Worm (Caenorhabditis elegans): Measurements from ENCODE around the gene tba-4.
"Not testable (repeated sequence)": the region's sequence is repeated elsewhere in the genome, so short reads cannot be mapped to it uniquely, and the experiment has no call there.

tba-4 gene

DNA sequence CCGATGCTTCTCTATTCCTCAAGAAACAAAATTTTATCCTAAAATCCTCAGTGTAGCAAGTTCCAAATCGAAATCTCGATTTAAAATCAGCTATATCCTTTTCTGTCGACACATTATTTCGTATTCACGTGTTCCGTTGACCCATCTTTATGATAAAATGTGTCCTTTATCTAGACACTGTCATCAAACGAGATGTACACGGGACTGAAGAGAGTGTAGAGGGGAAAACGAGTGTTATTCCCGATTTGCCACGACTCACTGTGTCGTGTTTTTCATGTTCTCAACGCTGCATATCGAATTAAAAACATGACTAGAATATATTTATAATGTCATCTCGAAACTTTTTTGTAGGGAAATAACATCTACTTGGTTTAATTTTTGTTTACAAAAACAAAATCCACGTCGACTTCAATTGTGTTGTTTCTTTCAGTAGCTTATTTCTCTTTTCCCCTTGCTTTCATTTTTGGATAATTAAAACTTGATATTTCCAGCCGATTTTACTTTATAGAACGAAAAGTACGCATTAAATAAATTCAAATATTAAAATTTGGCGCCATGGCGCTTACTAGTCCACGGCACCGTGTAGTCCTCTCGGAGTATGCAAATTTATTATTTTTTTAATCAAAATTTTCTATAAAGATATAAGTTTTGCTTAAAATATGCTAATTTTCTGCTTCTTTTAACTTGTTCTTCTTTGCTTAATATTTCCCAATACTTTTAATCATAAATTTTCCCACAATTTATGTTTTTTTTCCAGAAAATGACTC is 7.5 kb downstream of the tba-4 start, which contains the start of gene metr-1:
metr-1 (plus strand) TSS at position 758 of the 767 bp plus-strand sequence.
- TF ChIP-seq sea-1 (GFP tag; conservative IDR thresholded peaks at IDR 0.05) (no peak), ceh-36 (tag; optimal IDR thresholded peaks at IDR 0.05) (no peak), ama-1 (optimal IDR thresholded peaks at IDR 0.05) (no peak), hnd-1 (tag; optimal IDR thresholded peaks at IDR 0.05) (no peak), tbx-37 (GFP tag; conservative IDR thresholded peaks at IDR 0.05) (no peak), flt-1 (GFP tag; IDR thresholded peaks at IDR 0.05) (no peak), ceh-13 (GFP tag; optimal IDR thresholded peaks at IDR 0.05) (no peak), tbx-11 (GFP tag; IDR thresholded peaks at IDR 0.05) (no peak), ets-7 (tag; optimal IDR thresholded peaks at IDR 0.05) (no peak), tra-4 (tag; optimal IDR thresholded peaks at IDR 0.05) (no peak), scrt-1 (GFP tag; IDR thresholded peaks at IDR 0.05) (no peak), pes-1 (GFP tag; IDR thresholded peaks at IDR 0.05) (no peak), aly-1 (tag; optimal IDR thresholded peaks at IDR 0.05) (no peak)

DNA sequence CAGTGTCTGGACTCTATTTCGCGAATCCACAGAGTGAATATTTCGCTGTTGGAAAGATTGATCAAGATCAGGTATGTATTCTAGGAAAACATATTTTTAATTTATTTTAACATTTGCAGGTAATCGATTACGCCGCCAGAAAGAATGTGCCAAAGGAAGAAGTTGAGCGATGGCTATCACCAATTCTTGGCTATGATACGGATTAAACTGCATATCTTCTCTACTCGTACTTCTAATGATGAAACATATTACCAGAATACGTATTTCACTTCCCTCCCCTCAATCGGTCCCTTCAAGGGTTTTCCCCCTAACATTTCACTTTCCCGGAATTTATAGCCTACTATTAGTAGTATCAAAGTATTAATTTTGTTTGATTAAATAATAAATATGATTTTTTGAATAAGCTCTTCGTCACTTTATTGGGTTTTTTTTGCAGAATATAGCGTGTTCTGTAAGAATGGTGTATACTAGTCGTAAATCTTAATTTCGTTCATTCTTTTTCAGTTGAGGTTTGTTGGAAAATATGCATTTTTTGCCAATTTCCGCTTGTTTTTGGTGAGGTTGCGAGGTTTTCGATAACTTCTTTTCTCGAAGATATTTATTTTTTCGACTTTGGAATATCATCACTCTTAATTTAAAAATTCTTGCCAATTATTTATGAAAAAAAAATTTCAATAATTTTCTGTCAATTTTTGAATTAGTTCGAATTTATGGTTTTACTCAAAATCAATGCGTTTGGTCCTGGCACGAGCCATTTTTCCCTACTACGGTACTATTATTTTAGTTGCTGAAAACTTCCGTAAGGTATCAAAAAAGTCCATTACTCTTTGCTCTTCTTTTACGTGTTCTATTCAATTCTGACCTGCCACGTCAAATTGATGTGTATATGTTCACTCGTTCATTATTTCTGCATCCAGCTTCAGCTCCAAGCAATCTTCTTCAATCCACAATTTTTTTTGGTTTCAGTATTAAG is 12.5 kb downstream of the tba-4 start:
- no peak for TF ChIP-seq scrt-1 (GFP tag; IDR thresholded peaks at IDR 0.05)
- TF ChIP-seq F13C5.2 (tag; optimal IDR thresholded peaks at IDR 0.05): no peak
- TF ChIP-seq hnd-1 (tag; optimal IDR thresholded peaks at IDR 0.05): no peak
- TF ChIP-seq flt-1 (GFP tag; IDR thresholded peaks at IDR 0.05): no peak
- no peak for TF ChIP-seq ama-1 (optimal IDR thresholded peaks at IDR 0.05)
- no peak for TF ChIP-seq ceh-13 (GFP tag; optimal IDR thresholded peaks at IDR 0.05)

DNA sequence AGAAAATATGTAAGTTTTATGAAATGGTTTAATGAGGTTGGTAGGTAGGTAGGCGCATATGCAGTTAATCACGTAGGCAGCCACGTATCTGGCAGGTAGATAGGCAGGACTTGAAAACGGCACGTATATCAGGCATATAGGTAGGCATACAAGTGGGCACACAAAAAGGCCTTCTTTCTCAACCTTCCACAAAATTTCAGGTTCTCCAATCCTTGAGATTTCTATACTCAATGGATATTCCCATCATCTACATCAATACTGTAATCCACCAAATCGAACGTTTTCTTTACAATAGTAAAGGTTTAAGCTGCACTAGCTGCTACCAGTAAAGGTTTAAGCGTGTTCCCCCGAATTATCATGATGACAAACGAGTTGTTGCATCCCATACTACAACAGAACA is 13.8 kb downstream of the tba-4 start:
- TF ChIP-seq ama-1 (optimal IDR thresholded peaks at IDR 0.05) (no peak), hmg-4 (GFP tag; optimal IDR thresholded peaks at IDR 0.05) (no peak), tbx-11 (GFP tag; IDR thresholded peaks at IDR 0.05) (no peak), sea-1 (GFP tag; conservative IDR thresholded peaks at IDR 0.05) (no peak), ceh-13 (GFP tag; optimal IDR thresholded peaks at IDR 0.05) (no peak), hnd-1 (tag; optimal IDR thresholded peaks at IDR 0.05) (no peak), pes-1 (GFP tag; IDR thresholded peaks at IDR 0.05) (no peak), aly-1 (tag; optimal IDR thresholded peaks at IDR 0.05) (no peak), ets-7 (tag; optimal IDR thresholded peaks at IDR 0.05) (no peak), tbx-37 (GFP tag; conservative IDR thresholded peaks at IDR 0.05) (no peak), flt-1 (GFP tag; IDR thresholded peaks at IDR 0.05) (no peak), F13C5.2 (tag; optimal IDR thresholded peaks at IDR 0.05) (no peak), ceh-36 (tag; optimal IDR thresholded peaks at IDR 0.05) (no peak), B0310.2 (tag; optimal IDR thresholded peaks at IDR 0.05) (no peak), scrt-1 (GFP tag; IDR thresholded peaks at IDR 0.05) (no peak), hmbx-1 (tag; optimal IDR thresholded peaks at IDR 0.05) (no peak), tra-4 (tag; optimal IDR thresholded peaks at IDR 0.05) (no peak)

DNA sequence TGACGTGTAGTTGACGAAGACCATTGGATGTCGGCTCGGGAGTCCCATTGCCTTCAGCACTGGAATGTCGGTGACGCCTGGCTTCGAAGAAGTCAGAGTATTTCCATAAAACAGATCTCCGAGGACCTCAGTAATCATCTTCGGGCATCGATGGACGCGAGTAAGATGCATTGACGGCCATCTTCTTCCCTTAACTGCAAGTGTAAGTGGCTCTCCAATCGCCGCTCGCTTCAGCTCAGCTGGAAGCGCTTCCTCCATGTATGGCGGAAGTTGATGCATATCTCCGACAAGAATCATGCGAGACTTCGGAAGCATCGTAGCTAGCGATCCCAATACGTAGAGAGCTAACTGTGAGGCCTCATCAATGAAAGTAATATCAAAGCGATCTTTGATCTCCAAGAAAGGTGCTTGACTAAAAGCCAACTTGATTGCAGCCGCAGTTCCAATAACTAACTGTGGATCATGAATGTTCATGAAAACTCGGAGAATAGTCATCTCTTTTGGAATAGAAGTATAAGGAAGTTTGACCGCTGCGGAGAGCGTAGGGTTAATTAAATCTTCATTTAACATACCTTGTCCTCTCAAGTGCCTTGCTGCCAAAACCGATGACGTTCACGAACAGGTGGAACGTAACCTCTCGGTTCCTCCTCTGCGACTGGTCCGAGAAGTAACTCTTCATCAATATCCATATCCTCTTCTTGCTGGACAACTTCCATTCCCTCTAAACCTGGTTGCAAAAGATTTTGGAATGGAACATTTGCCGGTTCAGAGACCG is 15.6 kb downstream of the tba-4 start:
- TF ChIP-seq tbx-37 (GFP tag; conservative IDR thresholded peaks at IDR 0.05) (no peak), sea-1 (GFP tag; conservative IDR thresholded peaks at IDR 0.05) (no peak), ceh-36 (tag; optimal IDR thresholded peaks at IDR 0.05) (no peak)

DNA sequence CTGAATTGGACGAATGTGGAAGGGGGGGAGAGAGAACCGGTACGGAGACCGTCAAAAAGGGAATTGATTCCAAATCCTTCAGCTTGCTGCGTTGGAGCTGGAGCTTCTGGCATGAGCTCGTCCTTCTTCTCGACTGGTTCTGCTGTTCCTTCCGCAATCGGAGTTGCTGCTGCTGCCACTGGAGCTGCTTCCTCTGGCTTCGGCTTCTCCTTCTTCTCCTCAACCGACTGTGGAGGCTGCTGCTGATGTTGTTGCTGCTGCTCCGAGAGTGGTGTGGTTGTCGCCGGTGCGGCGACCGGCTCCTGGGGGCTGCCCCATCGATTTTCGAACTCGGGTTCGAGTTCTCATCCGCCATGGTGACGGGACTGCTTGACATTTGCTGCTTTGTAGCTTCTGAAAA is 16.3 kb downstream of the tba-4 start, which contains the start of gene R03D7.2:
R03D7.2 (minus strand) TSS at position 399 of the 400 bp plus-strand sequence.
- no peak for TF ChIP-seq F13C5.2 (tag; optimal IDR thresholded peaks at IDR 0.05)
- no peak for TF ChIP-seq ceh-13 (GFP tag; optimal IDR thresholded peaks at IDR 0.05)

DNA sequence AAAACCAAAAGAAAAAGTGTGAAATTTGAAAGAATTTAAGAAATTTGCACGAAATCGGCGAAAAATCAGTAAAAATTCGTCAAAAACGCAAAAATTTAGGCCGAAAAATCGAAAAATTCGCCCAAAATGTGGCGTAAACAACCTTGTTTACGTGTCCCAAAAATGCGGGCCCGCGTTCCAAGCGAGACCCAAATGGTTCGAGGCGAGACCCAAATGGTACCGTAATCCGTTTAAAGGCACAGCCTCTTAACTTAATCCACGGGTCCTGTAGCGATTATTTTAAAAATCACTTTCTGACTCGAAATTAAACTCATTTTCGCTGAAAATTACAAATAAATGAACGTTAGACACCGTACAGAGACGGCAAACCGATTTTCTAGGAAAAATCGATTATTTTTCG is 16.8 kb downstream of the tba-4 start:
- no peak for TF ChIP-seq ceh-36 (tag; optimal IDR thresholded peaks at IDR 0.05)
- no peak for TF ChIP-seq pes-1 (GFP tag; IDR thresholded peaks at IDR 0.05)
- no peak for TF ChIP-seq tra-4 (tag; optimal IDR thresholded peaks at IDR 0.05)
- TF ChIP-seq sea-1 (GFP tag; conservative IDR thresholded peaks at IDR 0.05): no peak
- no peak for TF ChIP-seq tbx-37 (GFP tag; conservative IDR thresholded peaks at IDR 0.05)
- TF ChIP-seq aly-1 (tag; optimal IDR thresholded peaks at IDR 0.05): no peak
- no peak for TF ChIP-seq B0310.2 (tag; optimal IDR thresholded peaks at IDR 0.05)

DNA sequence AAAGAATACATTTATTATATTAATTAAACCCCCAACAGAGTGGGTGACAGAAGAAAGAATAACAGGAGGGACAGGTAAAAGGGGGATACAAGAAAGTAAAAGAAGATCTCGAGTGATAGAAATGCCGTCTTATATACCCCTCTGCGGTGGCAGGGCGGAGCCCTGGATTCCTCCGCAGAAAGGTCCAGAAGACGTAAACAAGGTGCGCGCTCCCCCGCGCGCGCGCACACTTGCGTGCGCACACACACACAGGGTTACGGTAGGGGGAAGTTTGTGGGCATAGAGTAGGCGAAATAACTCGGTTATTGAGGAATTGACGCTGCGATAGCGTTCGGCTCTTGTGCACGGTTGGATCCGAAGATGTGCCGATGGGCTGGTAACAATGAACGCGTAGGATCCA is 23.4 kb downstream of the tba-4 start, which contains the start of gene R03D7.15:
R03D7.15 (plus strand) TSS at position 299 of the 400 bp plus-strand sequence.
- not testable (repeated sequence) for TF ChIP-seq aly-1 (tag; optimal IDR thresholded peaks at IDR 0.05); flt-1 (GFP tag; IDR thresholded peaks at IDR 0.05); tbx-11 (GFP tag; IDR thresholded peaks at IDR 0.05)

All from whole organism, early embryonic.